Fruit fly (Drosophila melanogaster) whole organism, embryonic: Measurements from ENCODE around the gene sky.

ENCODE experiments used
- ATbp ChIP-seq: fragments of 200-800 bp; sonication (Bioruptor generic); optimal IDR thresholded peaks from 2 replicates; lab custom pipeline; 2017; ENCODE audit warnings: missing biosample characterization, mild to moderate bottlenecking, missing genetic modification characterization, missing genetic modification reagents
- Antp ChIP-seq: fragments of 200-800 bp; sonication (Bioruptor generic); optimal IDR thresholded peaks from 3 replicates; lab custom pipeline; 2016; ENCODE audit warnings: missing biosample characterization, missing genetic modification characterization
- CG10274 ChIP-seq: fragments of 200-800 bp; sonication (Bioruptor generic); optimal IDR thresholded peaks from 3 replicates; lab custom pipeline; 2017; ENCODE audit warnings: missing biosample characterization, mild to moderate bottlenecking, missing genetic modification characterization
- CG11504 ChIP-seq: fragments of 200-800 bp; sonication (Bioruptor generic); optimal IDR thresholded peaks from 3 replicates; lab custom pipeline; 2019; ENCODE audit warnings: missing biosample characterization, mild to moderate bottlenecking, missing genetic modification characterization, moderate library complexity
- CG11696 ChIP-seq: fragments of 200-800 bp; sonication (Bioruptor generic); IDR thresholded peaks from 2 replicates; pipeline ENCODE4 v1.3.6; 2022; ENCODE audit warnings: missing biosample characterization, missing genetic modification characterization
- CG12299 ChIP-seq: fragments of 200-800 bp; sonication (Bioruptor generic); optimal IDR thresholded peaks from 2 replicates; lab custom pipeline; 2018; ENCODE audit warnings: missing biosample characterization, mild to moderate bottlenecking, missing genetic modification characterization
- CG12769 ChIP-seq: fragments of 200-800 bp; sonication (Bioruptor generic); optimal IDR thresholded peaks from 2 replicates; lab custom pipeline; 2019; ENCODE audit warnings: missing biosample characterization, mild to moderate bottlenecking, missing genetic modification characterization, moderate library complexity
- CG13894 ChIP-seq: fragments of 200-800 bp; sonication (Bioruptor generic); optimal IDR thresholded peaks from 3 replicates; lab custom pipeline; 2018; ENCODE audit warnings: missing biosample characterization, mild to moderate bottlenecking, missing genetic modification characterization, moderate library complexity
- CG15073 ChIP-seq: fragments of 200-800 bp; sonication (Bioruptor generic); optimal IDR thresholded peaks from 2 replicates; lab custom pipeline; 2016; ENCODE audit warnings: missing biosample characterization, missing genetic modification characterization
- CG15269 ChIP-seq: fragments of 200-800 bp; sonication (Bioruptor generic); optimal IDR thresholded peaks from 2 replicates; lab custom pipeline; 2018; ENCODE audit warnings: missing biosample characterization, mild to moderate bottlenecking, missing genetic modification characterization, moderate library complexity
- CG1603 ChIP-seq: fragments of 200-800 bp; sonication (Bioruptor generic); optimal IDR thresholded peaks from 2 replicates; lab custom pipeline; 2019; ENCODE audit warnings: missing biosample characterization, mild to moderate bottlenecking, missing genetic modification characterization, moderate library complexity
- CG16863 ChIP-seq: fragments of 200-800 bp; sonication (Bioruptor generic); optimal IDR thresholded peaks from 3 replicates; lab custom pipeline; 2016; ENCODE audit warnings: missing biosample characterization, missing genetic modification characterization
- CG17385 ChIP-seq: fragments of 200-800 bp; sonication (Bioruptor generic); optimal IDR thresholded peaks from 3 replicates; lab custom pipeline; 2018; ENCODE audit warnings: missing biosample characterization, mild to moderate bottlenecking, missing genetic modification characterization
- CG1832 ChIP-seq: fragments of 200-800 bp; sonication (Bioruptor generic); optimal IDR thresholded peaks from 2 replicates; lab custom pipeline; 2017; ENCODE audit warnings: missing biosample characterization, mild to moderate bottlenecking, missing genetic modification characterization, inconsistent platforms
- CG3726 ChIP-seq: fragments of 200-800 bp; sonication (Bioruptor generic); IDR thresholded peaks from 3 replicates; pipeline ENCODE4, ENCODE4 v1.3.6; 2022; ENCODE audit warnings: missing biosample characterization, missing genetic modification characterization
- CG42726 ChIP-seq: fragments of 200-800 bp; sonication (Bioruptor generic); IDR thresholded peaks from 2 replicates; pipeline ENCODE4 v1.3.6; 2022; ENCODE audit warnings: missing biosample characterization, missing genetic modification characterization; ENCODE audit not compliant: partially characterized antibody
- CG4424 ChIP-seq: fragments of 200-800 bp; sonication (Bioruptor generic); optimal IDR thresholded peaks from 3 replicates; lab custom pipeline; 2016; ENCODE audit warnings: missing biosample characterization, missing genetic modification characterization
- CG5180 ChIP-seq: fragments of 200-800 bp; sonication (Bioruptor generic); optimal IDR thresholded peaks from 3 replicates; lab custom pipeline; 2017; ENCODE audit warnings: missing biosample characterization, missing genetic modification characterization, mild to moderate bottlenecking, moderate library complexity, missing genetic modification reagents
- CG7839 ChIP-seq: fragments of 200-800 bp; sonication (Bioruptor generic); optimal IDR thresholded peaks from 3 replicates; lab custom pipeline; 2018; ENCODE audit warnings: missing biosample characterization, mild to moderate bottlenecking, missing genetic modification characterization, moderate library complexity
- CkIIα-i1 ChIP-seq: fragments of 200-800 bp; sonication (Bioruptor generic); IDR thresholded peaks from 2 replicates; pipeline ENCODE4 v1.3.6; 2022; ENCODE audit warnings: missing biosample characterization, missing genetic modification characterization
- CoRest ChIP-seq: fragments of 200-800 bp; sonication (Bioruptor generic); optimal IDR thresholded peaks from 3 replicates; lab custom pipeline; 2018; ENCODE audit warnings: missing biosample characterization, mild to moderate bottlenecking, missing genetic modification characterization, moderate library complexity
- D ChIP-seq, 2 experiments: fragments of 200-800 bp in 1 of 2; fragments of >200 bp in 1 of 2; sonication (Bioruptor generic) in 1 of 2; optimal IDR thresholded peaks; 2 replicates in 1 of 2; 3 replicates in 1 of 2; lab custom pipeline; 2017; ENCODE audit warnings: mild to moderate bottlenecking in 1 of 2, missing biosample characterization in 1 of 2, missing genetic modification characterization in 1 of 2, missing genetic modification reagents in 1 of 2
- Dad ChIP-seq: fragments of 200-800 bp; sonication (Bioruptor generic); optimal IDR thresholded peaks from 3 replicates; lab custom pipeline; 2016; ENCODE audit warnings: missing biosample characterization, missing genetic modification characterization
- Doc2 ChIP-seq: fragments of 200-800 bp; sonication (Bioruptor generic); IDR thresholded peaks from 2 replicates; pipeline ENCODE4 v1.3.6; 2022; ENCODE audit warnings: missing biosample characterization, missing genetic modification characterization
- Ets97D ChIP-seq: fragments of 200-800 bp; sonication (Bioruptor generic); optimal IDR thresholded peaks from 3 replicates; lab custom pipeline; 2016; ENCODE audit warnings: missing biosample characterization, missing genetic modification characterization
- Hmx ChIP-seq: fragments of 200-800 bp; sonication (Bioruptor generic); optimal IDR thresholded peaks from 2 replicates; lab custom pipeline; 2016; ENCODE audit warnings: missing biosample characterization, missing genetic modification characterization
- Lhr ChIP-seq: fragments of 200-800 bp; sonication (Bioruptor generic); optimal IDR thresholded peaks from 3 replicates; lab custom pipeline; 2017; ENCODE audit warnings: mild to moderate bottlenecking, missing biosample characterization, missing genetic modification reagents, missing genetic modification characterization
- Med ChIP-seq: fragments of 200-800 bp; sonication (Bioruptor generic); peaks from one replicate; lab custom pipeline; 2016; ENCODE audit warnings: missing biosample characterization, missing genetic modification characterization, mild to moderate bottlenecking, inconsistent platforms, moderate library complexity
- Meics ChIP-seq: fragments of 200-800 bp; sonication (Bioruptor generic); optimal IDR thresholded peaks from 2 replicates; lab custom pipeline; 2017; ENCODE audit warnings: missing biosample characterization, mild to moderate bottlenecking, missing genetic modification characterization
- NC2β ChIP-seq: fragments of 200-800 bp; sonication (Bioruptor generic); optimal IDR thresholded peaks from 2 replicates; lab custom pipeline; 2016; ENCODE audit warnings: missing biosample characterization, missing genetic modification characterization
- Opbp ChIP-seq: fragments of 200-800 bp; sonication (Bioruptor generic); IDR thresholded peaks from 3 replicates; pipeline ENCODE4 v1.3.6; 2022; ENCODE audit warnings: missing biosample characterization, missing genetic modification characterization; ENCODE audit not compliant: partially characterized antibody
- abd-A ChIP-seq: fragments of 200-800 bp; sonication (Bioruptor generic); optimal IDR thresholded peaks from 3 replicates; lab custom pipeline; 2019; ENCODE audit warnings: missing biosample characterization, mild to moderate bottlenecking, missing genetic modification characterization, moderate library complexity
- cad ChIP-seq: fragments of >200 bp; optimal IDR thresholded peaks from 2 replicates; lab custom pipeline; 2017; ENCODE audit warnings: missing biosample characterization, missing genetic modification characterization
- cas ChIP-seq: fragments of 200-800 bp; sonication (Bioruptor generic); IDR thresholded peaks from 2 replicates; pipeline ENCODE4 v1.3.6; 2022; ENCODE audit warnings: missing biosample characterization, missing genetic modification characterization
- chif ChIP-seq, 2 experiments: fragments of 200-800 bp; sonication (Bioruptor generic); optimal IDR thresholded peaks; 3 replicates each; lab custom pipeline; 2016; ENCODE audit warnings: missing biosample characterization in 2 of 2, missing genetic modification characterization in 2 of 2
- corto ChIP-seq: fragments of 200-800 bp; sonication (Bioruptor generic); optimal IDR thresholded peaks from 2 replicates; lab custom pipeline; 2016; ENCODE audit warnings: missing biosample characterization, mild to moderate bottlenecking, missing genetic modification characterization, moderate library complexity
- crc ChIP-seq: fragments of 200-800 bp; sonication (Bioruptor generic); optimal IDR thresholded peaks from 2 replicates; lab custom pipeline; 2016; ENCODE audit warnings: missing biosample characterization, missing genetic modification characterization
- da ChIP-seq: fragments of 200-800 bp; sonication (Bioruptor generic); optimal IDR thresholded peaks from 2 replicates; lab custom pipeline; 2016; ENCODE audit warnings: missing biosample characterization, missing genetic modification characterization
- dysf ChIP-seq: fragments of 200-800 bp; sonication (Bioruptor generic); IDR thresholded peaks from 3 replicates; pipeline ENCODE4 v1.3.6; 2022; ENCODE audit warnings: missing biosample characterization, missing genetic modification characterization
- ham ChIP-seq: fragments of 200-800 bp; sonication (Bioruptor generic); IDR thresholded peaks from 2 replicates; pipeline ENCODE4 v1.3.6; 2022; ENCODE audit warnings: missing biosample characterization, missing genetic modification characterization
- mam ChIP-seq: fragments of 200-800 bp; sonication (Bioruptor generic); optimal IDR thresholded peaks from 3 replicates; lab custom pipeline; 2016; ENCODE audit warnings: missing biosample characterization, missing genetic modification characterization
- nmo ChIP-seq: fragments of 200-800 bp; sonication (Bioruptor generic); optimal IDR thresholded peaks from 2 replicates; lab custom pipeline; 2018; ENCODE audit warnings: missing biosample characterization, mild to moderate bottlenecking, missing genetic modification characterization, moderate library complexity
- nom ChIP-seq: fragments of 200-800 bp; sonication (Bioruptor generic); optimal IDR thresholded peaks from 2 replicates; lab custom pipeline; 2017; ENCODE audit warnings: missing biosample characterization, missing genetic modification characterization, mild to moderate bottlenecking, moderate library complexity, missing genetic modification reagents
- pan ChIP-seq, 4 experiments: fragments of >200 bp in 3 of 4; fragments of 200-800 bp in 1 of 4; sonication (Bioruptor generic) in 1 of 4; optimal IDR thresholded peaks in 3 of 4; IDR thresholded peaks in 1 of 4; 2 replicates each; pipeline versions ENCODE4 v1.3.6 to Lab custom; 2017 to 2022; ENCODE audit warnings: missing biosample characterization in 2 of 4, missing genetic modification characterization in 2 of 4, mixed read lengths in 1 of 4
- salm ChIP-seq: fragments of 200-800 bp; sonication (Bioruptor generic); optimal IDR thresholded peaks from 2 replicates; lab custom pipeline; 2018; ENCODE audit warnings: missing biosample characterization, mild to moderate bottlenecking, missing genetic modification characterization
- sens ChIP-seq: fragments of 200-800 bp; sonication (Bioruptor generic); peaks from one replicate; lab custom pipeline; 2016; ENCODE audit warnings: missing biosample characterization, missing genetic modification characterization
- sob ChIP-seq: fragments of 200-800 bp; sonication (Bioruptor generic); IDR thresholded peaks from 2 replicates; pipeline ENCODE4 v1.3.6; 2022; ENCODE audit warnings: missing biosample characterization, missing genetic modification characterization
- tap ChIP-seq: fragments of 200-800 bp; optimal IDR thresholded peaks from 3 replicates; lab custom pipeline; 2019; ENCODE audit warnings: missing biosample characterization, mild to moderate bottlenecking, missing genetic modification characterization, moderate library complexity
- tgo ChIP-seq: fragments of 200-800 bp; sonication (Bioruptor generic); IDR thresholded peaks from 3 replicates; pipeline ENCODE4 v1.3.6; 2022; ENCODE audit warnings: missing biosample characterization, missing genetic modification characterization
- toy ChIP-seq: fragments of 200-800 bp; sonication (Bioruptor generic); IDR thresholded peaks from 2 replicates; pipeline ENCODE4 v1.3.6; 2022; ENCODE audit warnings: missing biosample characterization, missing genetic modification characterization

sky gene

dm6 chr2L:20918733-20919132, at the start of gene sky, which contains the start of gene CG43739 (continued):
- TF ChIP-seq ham (GFP tag; lab: Robert Waterston, UW) = no peak
- TF ChIP-seq CG16863 (GFP tag; lab: Kevin White, UChicago) = no peak
- peak; percentile 54 for TF ChIP-seq Antp
- TF ChIP-seq CG15073 = no peak
- TF ChIP-seq CG4424 (GFP tag; lab: Kevin White, UChicago) = peak; percentile 52
- TF ChIP-seq sob (GFP tag; lab: Robert Waterston, UW) = peak; percentile 64
- peak; percentile 90 for TF ChIP-seq CG42726 (GFP tag; lab: Robert Waterston, UW)
- peak; percentile 23 for TF ChIP-seq CG13894 (tag; lab: Kevin White, UChicago)
- TF ChIP-seq nmo (GFP tag; lab: Kevin White, UChicago) = peak; percentile 65
- TF ChIP-seq toy (GFP tag; lab: Robert Waterston, UW) = no peak
- no peak for TF ChIP-seq D (optimal IDR thresholded peaks at IDR 0.05; lab: Kevin White, UChicago)
- TF ChIP-seq D (GFP tag; optimal IDR thresholded peaks at IDR 0.05; lab: Kevin White, UChicago) = no peak
- TF ChIP-seq salm (tag; lab: Kevin White, UChicago) = no peak
- no peak for TF ChIP-seq CG1832 (GFP tag; lab: Kevin White, UChicago)
- no peak for TF ChIP-seq CG15269 (tag; lab: Kevin White, UChicago)
- peak; percentile 74 for TF ChIP-seq sens
- peak; percentile 33 for TF ChIP-seq Dad (GFP tag; lab: Kevin White, UChicago)
- TF ChIP-seq cas = no peak
- TF ChIP-seq CG10274 = no peak
- TF ChIP-seq CoRest (tag; lab: Kevin White, UChicago) = no peak
- TF ChIP-seq CG1603 (tag; lab: Kevin White, UChicago) = peak; percentile 61
- TF ChIP-seq Lhr (GFP tag; lab: Kevin White, UChicago) = no peak
- no peak for TF ChIP-seq cad (GFP tag; lab: Kevin White, UChicago)
- TF ChIP-seq crc (GFP tag; lab: Kevin White, UChicago) = no peak
- TF ChIP-seq Opbp = peak; percentile 85
- no peak for TF ChIP-seq ATbp (GFP tag; lab: Kevin White, UChicago)
- no peak for TF ChIP-seq tap (tag; lab: Kevin White, UChicago)
- peak; percentile 35; the same call in 1 of the 3 replicates for TF ChIP-seq tgo (GFP tag; lab: Robert Waterston, UW)
- no peak for TF ChIP-seq Doc2 (GFP tag; lab: Robert Waterston, UW)
- TF ChIP-seq NC2β (GFP tag; lab: Kevin White, UChicago) = peak; percentile 17
- TF ChIP-seq Hmx (GFP tag; lab: Kevin White, UChicago) = no peak
- peak; percentile 52 for TF ChIP-seq CG5180 (GFP tag; lab: Kevin White, UChicago)
- peak; percentile 24 for TF ChIP-seq CG12769 (tag; lab: Kevin White, UChicago)
- peak in 1 of 2 experiments; percentile 13 for TF ChIP-seq chif (GFP tag; optimal IDR thresholded peaks at IDR 0.05; lab: Kevin White, UChicago)
- no peak for TF ChIP-seq CG12299 (tag; lab: Kevin White, UChicago)
- no peak for TF ChIP-seq nom
- peak; percentile 79 for TF ChIP-seq Ets97D (GFP tag; lab: Kevin White, UChicago)
- no peak for TF ChIP-seq CG7839 (tag; lab: Kevin White, UChicago)
- no peak for TF ChIP-seq dysf (GFP tag; lab: Robert Waterston, UW)
- peak; percentile 63 for TF ChIP-seq mam (GFP tag; lab: Kevin White, UChicago)
- TF ChIP-seq CG11696 (GFP tag; lab: Robert Waterston, UW) = peak; percentile 31; the same call in 1 of the 2 replicates
- TF ChIP-seq corto (GFP tag; lab: Kevin White, UChicago) = no peak
- TF ChIP-seq Med (GFP tag; lab: Kevin White, UChicago) = peak; percentile 90
- TF ChIP-seq abd-A (tag; lab: Kevin White, UChicago) = no peak
- no peak for TF ChIP-seq pan (optimal IDR thresholded peaks at IDR 0.05; lab: Kevin White, UChicago)
- TF ChIP-seq pan (GFP tag; optimal IDR thresholded peaks at IDR 0.05 in 1 of 2, IDR thresholded peaks at IDR 0.05 in 1 of 2) = no peak
- TF ChIP-seq da (GFP tag; lab: Kevin White, UChicago) = no peak
- no peak for TF ChIP-seq Meics
- TF ChIP-seq CG3726 (GFP tag; lab: Robert Waterston, UW) = no peak
- peak; percentile 97 for TF ChIP-seq CG17385 (GFP tag; lab: Kevin White, UChicago)
- peak; percentile 13 for TF ChIP-seq CG11504
- TF ChIP-seq CkIIα-i1 = no peak
